Fruit fly (Drosophila melanogaster) whole organism, wandering third instar larva: ENCODE results near the gene CG13877.

Experiments
- Hr78 ChIP-seq: fragments of >200 bp; optimal IDR thresholded peaks from 2 replicates; lab custom pipeline; 2017; ENCODE audit warnings: missing biosample characterization, missing genetic modification characterization
- Myc ChIP-seq: fragments of >200 bp; optimal IDR thresholded peaks from 2 replicates; lab custom pipeline; 2017
- br ChIP-seq: fragments of 200-800 bp; sonication (Bioruptor generic); optimal IDR thresholded peaks from 2 replicates; lab custom pipeline; 2016; ENCODE audit warnings: missing biosample characterization, missing genetic modification characterization
- brk ChIP-seq: fragments of 200-800 bp; sonication (Bioruptor generic); optimal IDR thresholded peaks from 2 replicates; lab custom pipeline; 2016; ENCODE audit warnings: missing biosample characterization, mild to moderate bottlenecking, missing genetic modification characterization
- dmrt93B ChIP-seq: fragments of 200-800 bp; sonication (Bioruptor generic); optimal IDR thresholded peaks from 2 replicates; lab custom pipeline; 2018; ENCODE audit warnings: missing biosample characterization, mild to moderate bottlenecking, missing genetic modification characterization
- dsf ChIP-seq: sonication (Bioruptor generic); optimal IDR thresholded peaks from 2 replicates; lab custom pipeline; 2016; ENCODE audit warnings: missing biosample characterization, missing genetic modification characterization, borderline replicate concordance
- h ChIP-seq: fragments of 200-800 bp; sonication (Bioruptor generic); optimal IDR thresholded peaks from 3 replicates; lab custom pipeline; 2016; ENCODE audit warnings: missing biosample characterization, mild to moderate bottlenecking, missing genetic modification characterization
- jim ChIP-seq: fragments of 175-275, 200-325 bp; sonication (Bioruptor generic); optimal IDR thresholded peaks from 2 replicates; lab custom pipeline; 2016; ENCODE audit warnings: missing biosample characterization, mild to moderate bottlenecking, missing genetic modification characterization
- lola ChIP-seq: fragments of >200 bp; optimal IDR thresholded peaks from 2 replicates; lab custom pipeline; 2017; ENCODE audit warnings: missing biosample characterization, missing genetic modification characterization
- pan ChIP-seq: fragments of >200 bp; optimal IDR thresholded peaks from 2 replicates; lab custom pipeline; 2017
- psq ChIP-seq: fragments of 200-800 bp; sonication (Bioruptor generic); optimal IDR thresholded peaks from 3 replicates; lab custom pipeline; 2017; ENCODE audit warnings: missing biosample characterization, mild to moderate bottlenecking, missing genetic modification characterization, moderate library complexity
- rgr ChIP-seq: fragments of 200-800 bp; sonication (Bioruptor generic); optimal IDR thresholded peaks from 3 replicates; lab custom pipeline; 2016; ENCODE audit warnings: missing biosample characterization, mild to moderate bottlenecking, missing genetic modification characterization
- sv ChIP-seq: fragments of 200-800 bp; sonication (Bioruptor generic); optimal IDR thresholded peaks from 3 replicates; lab custom pipeline; 2016; ENCODE audit warnings: missing biosample characterization, missing genetic modification characterization
- tai ChIP-seq: sonication (Bioruptor generic); optimal IDR thresholded peaks from 2 replicates; lab custom pipeline; 2016; ENCODE audit warnings: missing biosample characterization, missing genetic modification characterization

DNA sequence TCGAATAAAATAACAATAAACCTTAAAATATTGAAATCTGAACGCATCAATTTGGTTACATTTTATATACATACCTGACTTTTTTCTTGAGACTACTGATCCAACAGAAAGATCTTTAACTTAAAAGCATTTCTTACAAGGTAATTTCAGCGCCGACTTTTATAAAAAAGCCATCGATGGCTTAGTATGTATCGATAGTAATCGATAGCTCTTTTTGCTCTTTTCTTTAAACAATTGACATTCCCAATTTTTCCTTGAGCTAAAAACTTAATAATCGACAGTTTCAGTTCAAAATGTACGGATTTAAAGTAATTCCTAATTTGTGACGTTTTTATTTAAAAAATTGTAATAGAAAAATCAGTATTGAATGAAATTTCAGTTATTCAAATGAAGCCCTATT, 43.4 kb upstream of the CG13877 start:
- TF ChIP-seq psq (GFP tag; lab: Kevin White, UChicago): no peak
- no peak for TF ChIP-seq dmrt93B (GFP tag; lab: Kevin White, UChicago)
- TF ChIP-seq lola (GFP tag; lab: Kevin White, UChicago): no peak
- no peak for TF ChIP-seq sv (GFP tag; lab: Kevin White, UChicago)
- no peak for TF ChIP-seq jim (GFP tag; lab: Kevin White, UChicago)
- TF ChIP-seq brk (GFP tag; lab: Kevin White, UChicago): no peak
- no peak for TF ChIP-seq tai
- no peak for TF ChIP-seq Myc (lab: Kevin White, UChicago)
- TF ChIP-seq Hr78 (GFP tag; lab: Kevin White, UChicago): no peak
- TF ChIP-seq br (GFP tag; lab: Kevin White, UChicago): no peak
- no peak for TF ChIP-seq h (GFP tag; lab: Kevin White, UChicago)
- no peak for TF ChIP-seq pan
- no peak for TF ChIP-seq rgr (GFP tag; lab: Kevin White, UChicago)
- no peak for TF ChIP-seq dsf (GFP tag; lab: Kevin White, UChicago)
